Fruit fly (Drosophila melanogaster) whole organism: ENCODE data around the gene mRpL9.

ENCODE experiments used
- CG8478 ChIP-seq: fragments of >200 bp; optimal IDR thresholded peaks from 2 replicates; lab custom pipeline; 2018; ENCODE audit warnings: inconsistent platforms
- EcR ChIP-seq, 2 experiments: fragments of >200 bp; optimal IDR thresholded peaks; 2 replicates each; lab custom pipeline; 2017; ENCODE audit warnings: missing biosample characterization in 2 of 2, missing genetic modification characterization in 2 of 2, missing genetic modification reagents in 2 of 2
- psq ChIP-seq: fragments of >200 bp; optimal IDR thresholded peaks from 2 replicates; lab custom pipeline; 2017

dm6 chr3R:15292241-15293004 lies 38.1 kb upstream of the mRpL9 start:
- no peak for TF ChIP-seq psq (lab: Kevin White, UChicago)
- no peak for TF ChIP-seq EcR (GFP tag; optimal IDR thresholded peaks at IDR 0.05; lab: Kevin White, UChicago)
- TF ChIP-seq CG8478 (lab: Kevin White, UChicago): no peak
